Worm (Caenorhabditis elegans) whole organism, L4/young adult: Measurements from ENCODE around the gene gpa-5.

Source experiments
- W03F9.2 ChIP-seq: fragments of 150-350 bp; optimal IDR thresholded peaks from 2 replicates; lab custom pipeline; 2014; ENCODE audit warnings: missing biosample characterization, missing genetic modification characterization
- dao-5 ChIP-seq: sonication (generic microtip); optimal IDR thresholded peaks from 2 replicates; lab custom pipeline; 2016; ENCODE audit warnings: missing genotype, missing genetic modification characterization, moderate library complexity, missing compliant biosample characterization
- him-1 ChIP-seq: sonication (generic microtip); optimal IDR thresholded peaks from 2 replicates; lab custom pipeline; 2016; ENCODE audit warnings: missing genotype, missing genetic modification reagents, missing genetic modification characterization, missing compliant biosample characterization

gpa-5 gene

DNA sequence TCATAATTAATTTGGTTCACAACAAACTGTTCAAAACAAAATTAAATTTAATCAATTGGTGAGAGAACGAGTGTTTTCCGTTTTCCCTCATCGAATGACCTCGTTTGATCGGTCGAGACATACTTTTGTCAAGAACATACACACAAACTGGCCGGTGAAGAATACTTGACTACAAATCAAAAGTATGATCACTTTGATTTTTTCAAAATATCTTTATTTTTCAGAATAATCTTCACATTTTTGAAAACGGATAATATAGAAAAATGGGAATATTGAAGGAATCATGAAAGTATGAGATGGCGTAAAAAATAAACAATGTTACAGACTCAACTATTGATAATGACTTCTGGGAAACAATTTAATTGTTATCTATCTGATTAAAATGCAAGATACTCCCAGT lies 2.7 kb downstream of the gpa-5 start, which contains the start of gene swip-10:
Gene swip-10 (minus strand): TSS at position 101 of the 400 bp plus-strand sequence.
- TF ChIP-seq him-1 (tag; lab: Kevin White, UChicago) = no peak
- TF ChIP-seq W03F9.2 (tag; lab: Kevin White, UChicago) = no peak
- TF ChIP-seq dao-5 (tag; lab: Kevin White, UChicago) = no peak

DNA sequence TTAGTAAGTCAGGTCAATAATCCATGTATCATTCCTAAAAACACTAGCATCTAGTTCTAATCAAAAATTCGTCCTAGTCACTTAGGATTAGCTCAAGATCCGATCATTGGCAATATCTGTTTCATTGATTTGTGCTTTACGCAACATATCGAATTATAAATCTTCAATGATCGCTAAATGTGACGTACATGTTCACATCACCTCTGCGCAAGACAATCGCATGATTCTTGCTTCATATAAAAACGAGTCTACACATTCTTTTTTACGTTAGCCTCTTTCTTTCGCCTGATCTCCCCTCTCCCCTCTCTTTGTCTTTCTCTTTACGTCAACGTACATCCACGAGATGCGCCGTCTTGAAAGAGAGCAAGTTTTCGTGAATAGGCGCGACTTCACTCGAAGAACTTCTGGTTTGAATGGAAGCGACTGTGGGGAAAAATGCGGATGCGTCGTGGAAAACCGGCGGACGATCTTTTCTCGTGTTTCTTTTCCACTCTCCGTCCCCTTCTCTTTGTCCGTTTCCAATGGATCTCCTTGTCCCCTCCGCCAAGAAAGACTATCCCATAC lies 4.5 kb downstream of the gpa-5 start:
- no peak for TF ChIP-seq him-1 (tag; lab: Kevin White, UChicago)

ce11 chrX:2114171-2114570 lies 6.7 kb downstream of the gpa-5 start:
- TF ChIP-seq W03F9.2 (tag; lab: Kevin White, UChicago) = no peak
- TF ChIP-seq him-1 (tag; lab: Kevin White, UChicago) = no peak
- TF ChIP-seq dao-5 (tag; lab: Kevin White, UChicago) = no peak

- no peak for TF ChIP-seq W03F9.2 (tag; lab: Kevin White, UChicago)
- TF ChIP-seq him-1 (tag; lab: Kevin White, UChicago) = no peak
- TF ChIP-seq dao-5 (tag; lab: Kevin White, UChicago) = no peak
Observed at ce11 chrX:2113004-2113403, 7.9 kb downstream of the gpa-5 start, which contains the start of gene bus-5. Gene bus-5 (minus strand): TSS chrX:2113104.

DNA sequence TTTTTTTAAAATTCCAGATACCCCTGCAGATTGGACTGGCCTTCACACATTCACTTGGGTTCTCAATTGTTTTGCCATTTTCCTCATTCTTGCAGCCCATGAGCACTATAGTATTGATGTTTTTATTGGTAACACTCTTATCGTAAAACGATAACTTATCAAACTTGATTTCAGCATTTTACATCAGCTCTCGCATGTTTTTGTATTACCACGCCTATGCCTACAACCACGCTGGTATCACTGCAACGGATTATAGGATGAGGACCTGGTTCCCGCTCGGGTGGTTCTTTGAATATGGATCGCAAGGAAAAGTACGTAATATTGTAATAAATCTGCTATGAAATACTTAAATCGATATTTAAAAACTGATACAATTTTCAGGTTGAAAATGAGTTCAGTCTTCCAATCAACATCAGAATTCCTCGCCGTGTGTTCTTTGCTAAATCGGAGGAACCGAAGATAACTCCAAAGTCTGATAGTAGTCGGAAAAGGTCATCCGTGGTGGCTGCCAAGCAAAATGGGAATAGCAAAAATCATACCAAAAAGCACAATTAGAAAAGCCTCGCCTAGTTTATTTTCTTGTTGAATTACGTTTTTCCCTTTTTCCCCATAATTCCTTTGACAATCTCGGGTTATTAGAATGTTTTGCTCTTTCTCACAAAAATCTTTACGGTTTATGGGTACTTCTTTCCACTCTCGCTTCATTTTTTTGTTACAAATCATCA lies 10.1 kb downstream of the gpa-5 start:
- TF ChIP-seq dao-5 (tag; lab: Kevin White, UChicago) (no peak), W03F9.2 (tag; lab: Kevin White, UChicago) (no peak), him-1 (tag; lab: Kevin White, UChicago) (no peak)

DNA sequence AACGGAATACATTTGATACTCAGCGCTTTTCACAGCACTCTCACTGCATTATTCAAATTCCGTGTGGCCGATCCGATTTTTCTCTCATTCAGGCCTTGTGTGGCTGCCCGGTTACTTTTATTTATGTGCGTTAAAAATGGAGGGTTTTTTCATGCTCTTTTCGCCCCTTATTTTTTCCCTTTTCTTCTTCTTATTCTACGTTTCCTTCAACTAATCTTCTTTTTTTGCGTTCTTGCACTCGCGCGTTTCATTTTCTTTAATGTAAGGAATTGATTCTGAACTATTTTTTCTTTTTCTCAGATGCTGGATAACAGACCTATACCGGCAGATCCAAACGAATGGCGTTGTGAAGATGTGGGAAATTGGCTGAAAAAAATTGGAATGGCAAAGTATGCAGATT lies 12.2 kb downstream of the gpa-5 start, which contains the start of gene F53B1.2:
Gene F53B1.2 (plus strand): TSS at position 301 of the 400 bp plus-strand sequence.
- TF ChIP-seq him-1 (tag; lab: Kevin White, UChicago) (no peak), dao-5 (tag; lab: Kevin White, UChicago) (no peak), W03F9.2 (tag; lab: Kevin White, UChicago) (no peak)

DNA sequence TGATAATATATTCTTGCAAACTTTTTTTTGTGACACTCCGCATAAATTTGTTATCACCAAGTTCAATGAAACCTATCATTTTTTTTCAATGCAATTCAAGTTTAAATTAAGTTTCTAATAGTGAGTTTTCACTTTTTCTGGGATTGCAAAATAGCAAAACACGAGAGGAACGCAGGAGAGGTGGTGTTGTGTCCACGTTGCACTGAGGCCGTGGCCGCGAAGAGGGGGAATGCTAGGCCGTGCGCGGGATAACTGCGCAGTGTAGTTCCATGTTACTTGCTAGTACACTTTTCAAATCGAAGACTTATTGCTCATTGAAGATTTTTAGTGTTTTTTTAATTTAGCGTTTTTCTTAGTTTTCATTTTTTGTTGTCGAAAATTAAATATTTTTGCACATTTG lies 12.7 kb downstream of the gpa-5 start:
- TF ChIP-seq him-1 (tag; lab: Kevin White, UChicago) (no peak), W03F9.2 (tag; lab: Kevin White, UChicago) (no peak), dao-5 (tag; lab: Kevin White, UChicago) (no peak)

ce11 chrX:2107414-2107813 lies 13.4 kb downstream of the gpa-5 start:
- TF ChIP-seq dao-5 (tag; lab: Kevin White, UChicago) = no peak
- TF ChIP-seq him-1 (tag; lab: Kevin White, UChicago) = no peak
- TF ChIP-seq W03F9.2 (tag; lab: Kevin White, UChicago) = no peak

- no peak for TF ChIP-seq dao-5 (tag; lab: Kevin White, UChicago)
- TF ChIP-seq W03F9.2 (tag; lab: Kevin White, UChicago) = no peak
- no peak for TF ChIP-seq him-1 (tag; lab: Kevin White, UChicago)
Observed at ce11 chrX:2105310-2105709, 15.6 kb downstream of the gpa-5 start, which contains the start of gene F53B1.3. Gene F53B1.3 (plus strand): TSS chrX:2105610.

DNA sequence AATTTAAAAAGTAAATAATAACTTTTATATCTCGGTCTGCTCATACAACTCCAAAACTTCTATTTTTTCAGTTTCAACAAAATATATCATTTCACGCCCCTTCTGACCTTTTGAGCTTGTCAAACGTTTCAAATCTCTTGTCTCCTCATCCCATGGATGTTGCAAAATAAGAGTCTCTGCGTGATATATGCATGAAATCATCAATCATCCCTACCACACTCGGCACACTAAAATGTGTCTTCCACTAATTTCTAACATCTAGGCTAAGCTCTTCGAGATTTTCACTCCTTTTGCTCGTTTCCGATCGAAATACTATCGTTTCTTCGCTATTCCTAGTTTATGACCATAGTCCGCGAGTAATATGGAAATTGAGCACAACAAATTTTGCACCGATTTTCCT lies 21.9 kb downstream of the gpa-5 start:
- TF ChIP-seq dao-5 (tag; lab: Kevin White, UChicago) (no peak), W03F9.2 (tag; lab: Kevin White, UChicago) (no peak), him-1 (tag; lab: Kevin White, UChicago) (no peak)

ce11 chrX:2096804-2097203 lies 24.1 kb downstream of the gpa-5 start, which contains the start of gene T21D9.2:
Gene T21D9.2 (minus strand): TSS chrX:2096904.
- TF ChIP-seq dao-5 (tag; lab: Kevin White, UChicago) (no peak), W03F9.2 (tag; lab: Kevin White, UChicago) (no peak), him-1 (tag; lab: Kevin White, UChicago) (no peak)

DNA sequence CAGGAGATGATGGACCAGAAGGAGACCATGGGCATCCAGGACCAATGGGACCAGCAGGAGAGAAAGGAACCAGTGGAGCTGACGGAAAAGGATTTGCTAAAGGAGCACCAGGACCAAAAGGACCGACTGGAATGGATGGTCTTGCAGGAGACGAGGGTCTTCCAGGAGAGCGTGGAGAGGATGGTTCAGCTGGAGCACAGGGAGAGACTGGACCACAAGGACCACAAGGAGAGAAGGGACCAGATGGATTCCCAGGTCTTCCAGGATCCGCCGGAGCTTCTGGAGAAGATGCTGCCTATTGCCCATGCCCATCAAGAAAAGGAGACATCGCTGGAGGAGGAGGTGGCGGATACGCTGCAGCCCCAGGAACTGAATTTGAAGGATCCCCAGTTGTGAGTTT lies 26.8 kb downstream of the gpa-5 start:
- TF ChIP-seq dao-5 (tag; lab: Kevin White, UChicago) = no peak
- TF ChIP-seq W03F9.2 (tag; lab: Kevin White, UChicago) = no peak
- no peak for TF ChIP-seq him-1 (tag; lab: Kevin White, UChicago)

DNA sequence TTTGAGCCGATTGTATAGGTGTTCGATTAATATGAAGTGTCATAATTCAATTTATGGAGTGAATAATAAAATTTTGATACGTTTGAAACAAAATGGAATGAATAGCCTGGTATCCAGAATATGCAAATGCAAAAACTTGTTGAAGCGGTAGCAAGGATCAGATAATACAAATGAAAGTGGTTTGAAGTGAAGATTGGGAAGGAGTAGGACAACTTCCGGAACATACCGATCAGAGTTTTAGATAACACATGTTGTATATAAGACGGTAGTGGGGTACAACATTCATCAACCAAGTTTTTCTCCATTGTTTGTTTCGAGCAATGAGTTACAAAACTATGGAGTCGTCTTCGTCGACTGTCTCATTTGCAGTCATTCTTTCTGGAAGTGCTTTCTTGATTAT lies 27.7 kb downstream of the gpa-5 start, which contains the start of gene col-164:
Gene col-164 (plus strand): TSS at position 301 of the 400 bp plus-strand sequence.
- TF ChIP-seq him-1 (tag; lab: Kevin White, UChicago) (no peak), dao-5 (tag; lab: Kevin White, UChicago) (no peak), W03F9.2 (tag; lab: Kevin White, UChicago) (no peak)
